Worm (Caenorhabditis elegans) whole organism, L4 larva: Measurements from ENCODE around the gene F17H10.1.

ENCODE experiments used
- F10B5.3 ChIP-seq: sonication (generic microtip); optimal IDR thresholded peaks from 2 replicates; lab custom pipeline; 2016; ENCODE audit warnings: mild to moderate bottlenecking, missing genetic modification characterization, missing compliant biosample characterization
- F37D6.2 ChIP-seq: sonication (generic microtip); optimal IDR thresholded peaks from 2 replicates; lab custom pipeline; 2016; ENCODE audit warnings: mild to moderate bottlenecking, missing genetic modification characterization, missing compliant biosample characterization
- F44E2.7 ChIP-seq: fragments of 200-800 bp; sonication (Bioruptor generic); IDR thresholded peaks from 2 replicates; pipeline ENCODE4 v2.1.2; 2022; ENCODE audit warnings: missing genetic modification characterization, missing compliant biosample characterization
- R02D3.7 ChIP-seq: fragments of 150-350 bp; sonication (generic microtip); optimal IDR thresholded peaks from 3 replicates; lab custom pipeline; 2014; ENCODE audit warnings: missing biosample characterization, missing genetic modification characterization
- T26A8.4 ChIP-seq: fragments of 200-800 bp; sonication (Bioruptor generic); IDR thresholded peaks from 2 replicates; pipeline ENCODE4 v1.3.6; 2022; ENCODE audit warnings: missing genetic modification characterization, missing compliant biosample characterization
- ZK337.2 ChIP-seq: fragments of 200-800 bp; sonication (Bioruptor generic); IDR thresholded peaks from 2 replicates; pipeline ENCODE4 v1.3.6; 2022; ENCODE audit warnings: missing genetic modification reagents, missing genetic modification characterization, missing compliant biosample characterization
- ZK546.5 ChIP-seq, 2 experiments: sonication (generic microtip); optimal IDR thresholded peaks; 2 replicates each; lab custom pipeline; 2017; ENCODE audit warnings: missing biosample characterization in 2 of 2, missing genetic modification characterization in 2 of 2
- aha-1 ChIP-seq: fragments of 150-350 bp; peaks from one replicate; lab custom pipeline; 2014; ENCODE audit warnings: missing biosample characterization, missing genetic modification characterization
- aly-2 ChIP-seq: sonication (generic microtip); optimal IDR thresholded peaks from 2 replicates; lab custom pipeline; 2018; ENCODE audit warnings: missing biosample characterization, missing genetic modification characterization
- arid-1 ChIP-seq: fragments of 200-800 bp; sonication (Bioruptor generic); conservative IDR thresholded peaks from 2 replicates; pipeline ENCODE4 v1.3.6; 2022; ENCODE audit warnings: missing genetic modification reagents, missing genetic modification characterization, missing compliant biosample characterization
- ceh-20 ChIP-seq: fragments of 200-800 bp; sonication (Bioruptor generic); IDR thresholded peaks from 2 replicates; pipeline ENCODE4 v1.3.6; 2022; ENCODE audit warnings: missing genetic modification reagents, missing genetic modification characterization, missing compliant biosample characterization
- ceh-62 ChIP-seq: sonication (generic microtip); optimal IDR thresholded peaks from 2 replicates; lab custom pipeline; 2017; ENCODE audit warnings: missing biosample characterization, missing genetic modification characterization
- ctbp-1 ChIP-seq: fragments of 200-800 bp; sonication (Bioruptor generic); IDR thresholded peaks from 2 replicates; pipeline ENCODE4 v1.3.6; 2022; ENCODE audit warnings: missing genetic modification reagents, missing genetic modification characterization, missing compliant biosample characterization
- daf-19 ChIP-seq: fragments of 200-800 bp; sonication (Bioruptor generic); conservative IDR thresholded peaks from 2 replicates; pipeline ENCODE4 v1.3.6; 2022; ENCODE audit warnings: missing genetic modification characterization, missing compliant biosample characterization
- dmd-6 ChIP-seq: fragments of 200-800 bp; sonication (Bioruptor generic); IDR thresholded peaks from 2 replicates; pipeline ENCODE4 v1.3.6; 2022; ENCODE audit warnings: missing genetic modification reagents, missing genetic modification characterization, missing compliant biosample characterization
- dpl-1 ChIP-seq: fragments of 150-350 bp; optimal IDR thresholded peaks from 2 replicates; lab custom pipeline; 2014; ENCODE audit warnings: missing biosample characterization, missing genetic modification reagents, missing genetic modification characterization
- dve-1 ChIP-seq: sonication (generic microtip); optimal IDR thresholded peaks from 2 replicates; lab custom pipeline; 2017; ENCODE audit warnings: antibody characterized with exemption, mild to moderate bottlenecking, missing genetic modification characterization, missing compliant biosample characterization; ENCODE audit not compliant: insufficient read depth
- hlh-11 ChIP-seq: fragments of 200-800 bp; sonication (Bioruptor generic); optimal IDR thresholded peaks from 2 replicates; lab custom pipeline; 2018; ENCODE audit warnings: mild to moderate bottlenecking, missing genetic modification characterization, missing compliant biosample characterization
- hlh-30 ChIP-seq: sonication (generic microtip); optimal IDR thresholded peaks from 2 replicates; lab custom pipeline; 2017; ENCODE audit warnings: antibody characterized with exemption, mild to moderate bottlenecking, missing genetic modification characterization, missing compliant biosample characterization; ENCODE audit not compliant: insufficient read depth
- lin-38 ChIP-seq: fragments of 200-800 bp; sonication (Bioruptor generic); IDR thresholded peaks from 2 replicates; pipeline ENCODE4 v1.3.6; 2022; ENCODE audit warnings: missing genetic modification reagents, missing genetic modification characterization, missing compliant biosample characterization
- madf-9 ChIP-seq: fragments of 200-800 bp; sonication (Bioruptor generic); conservative IDR thresholded peaks from 2 replicates; pipeline ENCODE4 v1.3.6; 2022; ENCODE audit warnings: missing genetic modification reagents, missing genetic modification characterization, missing compliant biosample characterization
- mdl-1 ChIP-seq, 2 experiments: fragments of 150-350 bp in 1 of 2; sonication (generic microtip) in 1 of 2; optimal IDR thresholded peaks; 2 replicates each; lab custom pipeline; 2014 to 2017; ENCODE audit warnings: missing biosample characterization in 2 of 2, missing genetic modification characterization in 2 of 2
- mes-2 ChIP-seq: sonication (generic microtip); optimal IDR thresholded peaks from 2 replicates; lab custom pipeline; 2016; ENCODE audit warnings: missing genotype, mild to moderate bottlenecking, missing genetic modification characterization, missing compliant biosample characterization; ENCODE audit not compliant: poor library complexity, severe bottlenecking
- mxl-3 ChIP-seq: fragments of 200-800 bp; sonication (Bioruptor generic); optimal IDR thresholded peaks from 2 replicates; lab custom pipeline; 2018; ENCODE audit warnings: mild to moderate bottlenecking, missing genetic modification characterization, missing compliant biosample characterization
- nhr-102 ChIP-seq: sonication (generic microtip); optimal IDR thresholded peaks from 2 replicates; lab custom pipeline; 2016; ENCODE audit warnings: mild to moderate bottlenecking, missing genetic modification characterization, moderate library complexity, missing compliant biosample characterization
- nhr-11 ChIP-seq: fragments of 150-350 bp; optimal IDR thresholded peaks from 2 replicates; lab custom pipeline; 2014; ENCODE audit warnings: missing biosample characterization, missing genetic modification characterization
- nhr-237 ChIP-seq: sonication (generic microtip); optimal IDR thresholded peaks from 2 replicates; lab custom pipeline; 2017; ENCODE audit warnings: missing biosample characterization, missing genetic modification characterization
- nhr-28 ChIP-seq: fragments of 150-350 bp; optimal IDR thresholded peaks from 2 replicates; lab custom pipeline; 2014; ENCODE audit warnings: missing biosample characterization, missing genetic modification characterization
- pha-4 ChIP-seq, 2 experiments: fragments of 150-350 bp in 1 of 2; fragments of 200-800 bp in 1 of 2; sonication (Bioruptor generic) in 1 of 2; IDR thresholded peaks in 1 of 2; optimal IDR thresholded peaks in 1 of 2; 2 replicates each; pipeline versions ENCODE4 v1.3.6 to Lab custom; 2014 to 2022; ENCODE audit warnings: missing genetic modification characterization in 2 of 2, missing genetic modification reagents in 2 of 2, missing biosample characterization in 1 of 2, missing compliant biosample characterization in 1 of 2
- php-3 ChIP-seq: fragments of 200-800 bp; sonication (Bioruptor generic); IDR thresholded peaks from 2 replicates; pipeline ENCODE4 v1.3.6; 2022; ENCODE audit warnings: missing genetic modification reagents, missing genetic modification characterization, missing compliant biosample characterization
- rbr-2 ChIP-seq: sonication (generic microtip); optimal IDR thresholded peaks from 2 replicates; lab custom pipeline; 2016; ENCODE audit warnings: missing genotype, missing genetic modification characterization, missing compliant biosample characterization
- snpc-1.2 ChIP-seq: fragments of 200-800 bp; sonication (Bioruptor generic); IDR thresholded peaks from 2 replicates; pipeline ENCODE4 v1.3.6; 2022; ENCODE audit warnings: missing genetic modification reagents, missing genetic modification characterization, missing compliant biosample characterization
- snpc-4 ChIP-seq: fragments of 150-350 bp; optimal IDR thresholded peaks from 2 replicates; lab custom pipeline; 2014; ENCODE audit warnings: missing biosample characterization, missing genetic modification characterization
- tra-1 ChIP-seq: fragments of 200-800 bp; sonication (Bioruptor generic); IDR thresholded peaks from 2 replicates; pipeline ENCODE4 v1.3.6; 2022; ENCODE audit warnings: missing genetic modification reagents, missing genetic modification characterization, missing compliant biosample characterization
- unc-130 ChIP-seq: sonication (generic microtip); optimal IDR thresholded peaks from 2 replicates; lab custom pipeline; 2016; ENCODE audit warnings: missing genetic modification reagents, missing genetic modification characterization, missing compliant biosample characterization
- unc-39 ChIP-seq: sonication (generic microtip); optimal IDR thresholded peaks from 2 replicates; lab custom pipeline; 2017; ENCODE audit warnings: missing biosample characterization, missing genetic modification characterization
- unc-62 ChIP-seq, 3 experiments: fragments of 150-350 bp in 1 of 3; sonication (generic microtip); optimal IDR thresholded peaks in 2 of 3; peaks in 1 of 3; 1 replicate in 1 of 3; 2 replicates in 2 of 3; lab custom pipeline; 2014 to 2017; ENCODE audit warnings: missing biosample characterization in 3 of 3, missing genetic modification characterization in 3 of 3, missing genetic modification reagents in 3 of 3, missing genotype in 1 of 3
- zip-11 ChIP-seq: fragments of 200-800 bp; sonication (Bioruptor generic); IDR thresholded peaks from 2 replicates; pipeline ENCODE4 v1.3.6; 2022; ENCODE audit warnings: missing genetic modification characterization, missing compliant biosample characterization
- ztf-11 ChIP-seq: fragments of 150-350 bp; optimal IDR thresholded peaks from 2 replicates; lab custom pipeline; 2014; ENCODE audit warnings: missing biosample characterization, missing genetic modification characterization

The F17H10.1 gene

ce11 chrX:13139493-13139892 is 34.5 kb downstream of the F17H10.1 start, which contains the start of gene ttr-34:
TSS of gene ttr-34 (plus strand) at chrX:13139793.
- TF ChIP-seq arid-1 (GFP tag; lab: Robert Waterston, UW) (no peak), unc-62 (GFP tag; optimal IDR thresholded peaks at IDR 0.05 in 1 of 2; lab: Kevin White, UChicago) (peak in 1 of 2 experiments; percentile 14), unc-62 (tag; optimal IDR thresholded peaks at IDR 0.05; lab: Kevin White, UChicago) (no peak), nhr-237 (no peak), dve-1 (peak; percentile 32)
- TF ChIP-seq, all 104 proteins: peak for 2

ce11 chrX:13141440-13141839 is 36.4 kb downstream of the F17H10.1 start, which contains the start of gene F09A5.3:
TSS of gene F09A5.3 (plus strand) at chrX:13141601.
- no peak for TF ChIP-seq snpc-1.2 (GFP tag; lab: Robert Waterston, UW)
- TF ChIP-seq ztf-11 = no peak
- TF ChIP-seq daf-19 (GFP tag; lab: Robert Waterston, UW) = no peak
- TF ChIP-seq F37D6.2 (tag; lab: Kevin White, UChicago) = no peak
- peak; percentile 31; the same call in 1 of the 2 replicates for TF ChIP-seq dmd-6 (GFP tag; lab: Robert Waterston, UW)
- peak; percentile 91 for TF ChIP-seq hlh-30 (tag; lab: Kevin White, UChicago)
- no peak for TF ChIP-seq ceh-62 (tag; lab: Kevin White, UChicago)
- peak in 1 of 2 experiments; percentile 56 for TF ChIP-seq mdl-1 (tag; optimal IDR thresholded peaks at IDR 0.05; lab: Kevin White, UChicago)
- peak; percentile 17 for TF ChIP-seq mes-2
- no peak for TF ChIP-seq ctbp-1 (GFP tag; lab: Robert Waterston, UW)
- TF ChIP-seq nhr-28 = peak; percentile 21
- TF ChIP-seq F10B5.3 (tag; lab: Kevin White, UChicago) = peak; percentile 8
- no peak for TF ChIP-seq F44E2.7
- peak; percentile 66 for TF ChIP-seq hlh-11 (tag; lab: Kevin White, UChicago)
- TF ChIP-seq aly-2 (tag; lab: Kevin White, UChicago) = no peak
- TF ChIP-seq arid-1 (GFP tag; lab: Robert Waterston, UW) = 0 out of 2 replicates have a peak, but pooled peaks have one; percentile 19
- no peak for TF ChIP-seq rbr-2
- no peak for TF ChIP-seq unc-39 (tag; lab: Kevin White, UChicago)
- TF ChIP-seq unc-130 (GFP tag; lab: Kevin White, UChicago) = no peak
- TF ChIP-seq snpc-4 (tag; lab: Kevin White, UChicago) = no peak
- peak; percentile 53; the same call in 1 of the 2 replicates for TF ChIP-seq php-3 (GFP tag; lab: Robert Waterston, UW)
- no peak for TF ChIP-seq pha-4 (GFP tag; IDR thresholded peaks at IDR 0.05; lab: Robert Waterston, UW)
- no peak for TF ChIP-seq pha-4 (tag; optimal IDR thresholded peaks at IDR 0.05; lab: Kevin White, UChicago)
- no peak for TF ChIP-seq zip-11 (GFP tag; lab: Robert Waterston, UW)
- TF ChIP-seq unc-62 (GFP tag; optimal IDR thresholded peaks at IDR 0.05 in 1 of 2; lab: Kevin White, UChicago) = peak in 1 of 2 experiments; percentile 99
- TF ChIP-seq unc-62 (tag; optimal IDR thresholded peaks at IDR 0.05; lab: Kevin White, UChicago) = no peak
- no peak for TF ChIP-seq ceh-20 (GFP tag; lab: Robert Waterston, UW)
- no peak for TF ChIP-seq tra-1 (GFP tag; lab: Robert Waterston, UW)
- no peak for TF ChIP-seq lin-38 (GFP tag; lab: Robert Waterston, UW)
- peak; percentile 14 for TF ChIP-seq dve-1
- TF ChIP-seq ZK546.5 (tag; optimal IDR thresholded peaks at IDR 0.05; lab: Kevin White, UChicago) = no peak
- peak; percentile 6 for TF ChIP-seq nhr-11 (tag; lab: Kevin White, UChicago)
- no peak for TF ChIP-seq madf-9 (GFP tag; lab: Robert Waterston, UW)
- peak; percentile 79 for TF ChIP-seq mxl-3 (GFP tag; lab: Kevin White, UChicago)
- no peak for TF ChIP-seq dpl-1 (GFP tag; lab: Kevin White, UChicago)
- TF ChIP-seq T26A8.4 = no peak; the same call in 1 of the 2 replicates
- TF ChIP-seq aha-1 (tag; lab: Kevin White, UChicago) = peak; percentile 5

- TF ChIP-seq R02D3.7 (tag; lab: Kevin White, UChicago) = no peak
- TF ChIP-seq nhr-102 (tag; lab: Kevin White, UChicago) = peak; percentile 6
- TF ChIP-seq ZK337.2 (GFP tag; lab: Robert Waterston, UW) = no peak
- peak; percentile 43 for TF ChIP-seq rbr-2
These were observed 38.2 kb downstream of the F17H10.1 start for ce11 chrX:13143236-13143635.
